Worm (Caenorhabditis elegans) whole organism, L4/young adult: ENCODE results near the gene ppat-1.

Experiments used
- W03F9.2 ChIP-seq: fragments of 150-350 bp; optimal IDR thresholded peaks from 2 replicates; lab custom pipeline; 2014; ENCODE audit warnings: missing biosample characterization, missing genetic modification characterization
- dao-5 ChIP-seq: sonication (generic microtip); optimal IDR thresholded peaks from 2 replicates; lab custom pipeline; 2016; ENCODE audit warnings: missing genotype, missing genetic modification characterization, moderate library complexity, missing compliant biosample characterization
- him-1 ChIP-seq: sonication (generic microtip); optimal IDR thresholded peaks from 2 replicates; lab custom pipeline; 2016; ENCODE audit warnings: missing genotype, missing genetic modification reagents, missing genetic modification characterization, missing compliant biosample characterization

ppat-1 gene

ce11 chrIII:4735443-4735842 is 46.4 kb downstream of the ppat-1 start, which contains the start of gene F17C8.7:
Gene F17C8.7 (plus strand): TSS chrIII:4735743.
- TF ChIP-seq W03F9.2 (tag; lab: Kevin White, UChicago) (no peak), him-1 (tag; lab: Kevin White, UChicago) (no peak), dao-5 (tag; lab: Kevin White, UChicago) (no peak)

- TF ChIP-seq W03F9.2 (tag; lab: Kevin White, UChicago) (no peak), him-1 (tag; lab: Kevin White, UChicago) (no peak), dao-5 (tag; lab: Kevin White, UChicago) (no peak)
These were observed 50.9 kb downstream of the ppat-1 start, which contains the start of gene ras-2 for ce11 chrIII:4739975-4740374. Gene ras-2 (minus strand): TSS chrIII:4740075.

ce11 chrIII:4740820-4741219 is 51.7 kb downstream of the ppat-1 start:
- TF ChIP-seq dao-5 (tag; lab: Kevin White, UChicago) (no peak), W03F9.2 (tag; lab: Kevin White, UChicago) (peak; percentile 8)
